Worm (Caenorhabditis elegans): ENCODE results near the gene W07A12.4.

ce11 chrII:9124353-9124752 lies 21.7 kb upstream of the W07A12.4 start:
- no peak for TF ChIP-seq ceh-82 (tag; optimal IDR thresholded peaks at IDR 0.05)
- TF ChIP-seq ama-1 (optimal IDR thresholded peaks at IDR 0.05) = no peak
- TF ChIP-seq nhr-84 (tag; optimal IDR thresholded peaks at IDR 0.05) = no peak
- TF ChIP-seq nhr-237 (tag; optimal IDR thresholded peaks at IDR 0.05) = no peak
- no peak for TF ChIP-seq mdl-1 (tag; optimal IDR thresholded peaks at IDR 0.05)
- no peak for TF ChIP-seq lir-3 (tag; optimal IDR thresholded peaks at IDR 0.05; ENCODE audit: poor library complexity)
- no peak for TF ChIP-seq zip-4 (GFP tag; optimal IDR thresholded peaks at IDR 0.05)
- no peak for TF ChIP-seq aha-1 (tag; optimal IDR thresholded peaks at IDR 0.05)
- no peak for TF ChIP-seq nhr-28 (tag; optimal IDR thresholded peaks at IDR 0.05)
- no peak for TF ChIP-seq nhr-11 (tag; optimal IDR thresholded peaks at IDR 0.05)

Measured in whole organism, L1 larva.